Fruit fly (Drosophila melanogaster): ENCODE results near the gene Plp.

The Plp gene

DNA sequence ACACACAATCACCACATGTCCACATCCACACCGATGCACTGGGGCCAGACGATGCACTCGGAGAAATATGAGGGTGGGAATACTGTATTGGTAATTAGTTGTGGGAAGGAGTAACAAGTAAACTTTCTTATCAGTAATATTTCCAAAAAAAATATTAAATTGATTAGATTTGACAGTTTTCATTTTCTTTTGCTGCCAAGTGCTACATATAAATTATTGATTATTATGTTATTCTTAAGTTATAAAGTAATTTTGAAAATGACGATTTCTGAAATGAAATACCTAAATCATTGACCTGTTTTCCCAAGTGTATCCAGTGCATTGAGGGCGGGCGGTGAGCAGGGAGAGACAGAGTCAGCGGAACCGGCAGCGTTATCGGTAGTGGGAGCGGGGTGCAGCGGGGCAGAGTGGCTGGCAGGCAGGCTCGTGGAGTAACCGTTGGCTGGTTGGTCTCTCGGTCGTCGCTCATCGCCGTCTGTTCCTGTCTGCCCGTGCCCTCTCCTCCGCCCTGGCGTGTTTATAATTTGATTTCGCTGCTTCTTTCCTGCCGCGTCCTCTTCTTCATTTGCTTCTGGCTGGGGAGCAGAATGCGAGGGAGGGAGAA lies 13.4 kb upstream of the Plp start:
- TF ChIP-seq CG15710 (tag; optimal IDR thresholded peaks at IDR 0.05) (peak; percentile 98), CG34367 (tag; optimal IDR thresholded peaks at IDR 0.05) (peak; percentile 92), fd96Ca (GFP tag; IDR thresholded peaks at IDR 0.05) (peak; percentile 74; the same call in 2 of the 3 replicates), CG32121 (GFP tag; IDR thresholded peaks at IDR 0.05) (peak; percentile 89), Pif1A (GFP tag; optimal IDR thresholded peaks at IDR 0.05) (peak; percentile 90), CG14655 (GFP tag; optimal IDR thresholded peaks at IDR 0.05) (peak; percentile 97), CG10348 (GFP tag; IDR thresholded peaks at IDR 0.05) (peak; percentile 74), Pif1B (GFP tag; optimal IDR thresholded peaks at IDR 0.05) (peak; percentile 93), CG8159 (tag; optimal IDR thresholded peaks at IDR 0.05) (peak; percentile 97), CG13204 (GFP tag; optimal IDR thresholded peaks at IDR 0.05) (peak; percentile 99), EcR (GFP tag; optimal IDR thresholded peaks at IDR 0.05) (peak; percentile 62), rn (GFP tag; IDR thresholded peaks at IDR 0.05) (peak; percentile 73), CG8301 (tag; optimal IDR thresholded peaks at IDR 0.05) (peak; percentile 95), CG9948 (tag; optimal IDR thresholded peaks at IDR 0.05) (peak; percentile 95), CG12605 (GFP tag; IDR thresholded peaks at IDR 0.05) (peak; percentile 43), gl (tag; optimal IDR thresholded peaks at IDR 0.05) (peak; percentile 68), CG4496 (GFP tag; IDR thresholded peaks at IDR 0.05) (peak; percentile 84), Snoo (tag; optimal IDR thresholded peaks at IDR 0.05) (peak; percentile 94), D1 (tag; optimal IDR thresholded peaks at IDR 0.05) (peak; percentile 96), Ets98B (GFP tag; IDR thresholded peaks at IDR 0.05) (peak; percentile 76), CG17806 (tag; optimal IDR thresholded peaks at IDR 0.05) (peak; percentile 93)

DNA sequence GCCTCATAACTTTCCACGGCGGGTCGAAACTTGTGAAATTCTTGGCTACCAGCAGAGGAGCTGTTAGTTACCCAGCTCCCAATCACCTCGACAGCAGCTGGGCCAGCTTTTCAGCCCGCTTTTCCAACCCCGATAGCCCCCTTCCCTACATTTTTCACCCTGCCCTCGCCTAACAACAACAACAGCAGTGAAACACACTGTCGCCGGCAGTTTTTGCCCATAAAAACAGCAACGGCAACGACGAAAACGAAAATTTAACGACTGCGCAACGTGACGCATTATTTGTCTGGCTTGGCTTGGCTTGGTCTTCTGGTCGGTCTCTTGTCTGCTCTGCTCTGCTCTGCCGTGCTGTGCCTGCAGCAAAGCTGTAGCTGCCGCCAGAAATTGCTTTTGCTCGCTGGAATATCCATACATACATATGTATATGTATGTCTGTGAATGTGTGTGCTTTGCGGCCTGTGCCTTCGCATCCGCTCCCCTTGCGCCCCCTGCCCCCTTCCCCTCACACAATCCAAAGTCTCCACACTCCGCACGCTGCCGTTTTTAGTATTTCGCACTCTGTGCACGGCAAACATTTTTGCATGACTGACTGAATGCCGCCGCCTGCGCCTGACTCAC lies 12.7 kb upstream of the Plp start:
- TF ChIP-seq CG8159 (tag; optimal IDR thresholded peaks at IDR 0.05) (no peak), CG13204 (GFP tag; optimal IDR thresholded peaks at IDR 0.05) (peak; percentile 96), CG34367 (tag; optimal IDR thresholded peaks at IDR 0.05) (no peak), rn (GFP tag; IDR thresholded peaks at IDR 0.05) (no peak), Pif1B (GFP tag; optimal IDR thresholded peaks at IDR 0.05) (no peak), fd96Ca (GFP tag; IDR thresholded peaks at IDR 0.05) (no peak; the same call in 2 of the 3 replicates), CG32121 (GFP tag; IDR thresholded peaks at IDR 0.05) (no peak), CG10348 (GFP tag; IDR thresholded peaks at IDR 0.05) (no peak), Snoo (tag; optimal IDR thresholded peaks at IDR 0.05) (no peak), gl (tag; optimal IDR thresholded peaks at IDR 0.05) (no peak), CG17806 (tag; optimal IDR thresholded peaks at IDR 0.05) (no peak), CG4496 (GFP tag; IDR thresholded peaks at IDR 0.05) (peak; percentile 4; the same call in 2 of the 3 replicates), Ets98B (GFP tag; IDR thresholded peaks at IDR 0.05) (no peak; the same call in 1 of the 2 replicates), EcR (GFP tag; optimal IDR thresholded peaks at IDR 0.05) (no peak)

DNA sequence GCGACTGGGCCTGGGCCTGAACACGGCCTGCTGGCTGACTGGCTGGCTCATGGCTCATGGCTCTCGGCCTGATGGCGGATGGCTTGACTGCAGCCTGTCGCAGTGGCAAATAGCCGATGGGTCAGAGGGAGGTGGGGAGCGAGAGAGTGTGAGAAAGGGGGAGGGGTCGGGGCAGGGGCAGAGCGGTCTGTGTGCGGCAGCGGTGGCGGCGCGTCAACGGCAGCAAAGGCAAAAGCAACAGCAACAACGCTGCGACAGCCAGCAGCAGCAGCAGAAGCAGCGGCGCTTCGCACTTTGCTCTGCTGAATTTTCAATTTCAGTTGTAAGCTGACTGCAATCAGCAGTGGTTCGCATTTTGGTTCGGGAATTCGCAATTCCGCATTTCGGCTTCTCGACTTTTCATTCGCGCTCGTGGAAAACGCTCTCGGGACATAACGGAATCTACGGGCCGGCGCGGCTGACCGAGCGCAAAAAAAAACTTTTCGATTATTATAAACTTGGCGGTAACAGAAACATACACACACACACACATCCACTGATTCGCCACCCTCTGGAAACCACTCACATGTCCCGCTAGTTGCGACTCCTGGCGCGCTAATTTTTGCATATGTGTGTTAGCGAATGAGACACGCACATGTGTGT lies 11.2 kb upstream of the Plp start, which contains the start of gene CG45071:
CG45071 (plus strand) TSS at position 317 of the 642 bp plus-strand sequence.
- peak; percentile 100 for TF ChIP-seq CG13204 (GFP tag; optimal IDR thresholded peaks at IDR 0.05)
- no peak for TF ChIP-seq Pif1A (GFP tag; optimal IDR thresholded peaks at IDR 0.05)
- TF ChIP-seq EcR (GFP tag; optimal IDR thresholded peaks at IDR 0.05) = peak; percentile 37
- TF ChIP-seq Ets98B (GFP tag; IDR thresholded peaks at IDR 0.05) = peak; percentile 11; the same call in 1 of the 2 replicates
- no peak for TF ChIP-seq Snoo (tag; optimal IDR thresholded peaks at IDR 0.05)
- TF ChIP-seq CG12605 (GFP tag; IDR thresholded peaks at IDR 0.05) = peak; percentile 34; the same call in 1 of the 2 replicates

DNA sequence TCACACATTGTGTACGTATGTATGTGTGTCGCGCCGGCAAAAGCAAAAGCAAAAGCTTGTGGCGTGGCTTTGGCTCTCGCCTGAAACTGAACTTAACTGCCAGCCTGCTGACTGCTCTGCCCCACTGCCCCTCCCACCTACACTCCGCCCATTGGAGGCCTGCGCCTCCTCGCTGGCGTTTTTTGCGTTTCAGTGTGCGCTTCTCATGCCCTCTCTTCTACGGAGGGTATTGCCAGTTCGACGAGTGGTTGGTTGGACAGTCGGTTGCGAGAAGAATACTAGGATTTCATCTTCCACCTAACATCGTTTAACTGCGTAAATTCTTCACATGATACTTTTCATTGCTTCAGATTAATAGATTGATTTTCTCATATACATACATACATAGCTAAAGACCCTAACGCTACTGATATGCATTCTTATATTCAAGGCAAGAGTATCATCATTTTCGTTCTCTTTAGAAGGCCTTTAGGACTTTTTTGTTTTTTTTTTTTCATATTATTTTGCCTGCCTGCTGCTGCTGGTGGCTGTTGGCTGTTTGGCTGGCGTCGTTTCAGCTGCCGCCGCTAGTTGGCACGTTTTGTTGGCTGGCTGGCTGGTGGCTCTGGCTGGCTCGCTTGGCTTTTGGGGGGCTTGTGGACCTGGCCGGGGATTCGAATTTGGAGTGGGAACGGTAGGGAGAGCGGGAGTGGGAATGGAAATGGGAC lies 10.5 kb upstream of the Plp start:
- peak; percentile 90 for TF ChIP-seq Snoo (tag; optimal IDR thresholded peaks at IDR 0.05)
- peak; percentile 6 for TF ChIP-seq CG13204 (GFP tag; optimal IDR thresholded peaks at IDR 0.05)
- peak; percentile 89 for TF ChIP-seq CG34367 (tag; optimal IDR thresholded peaks at IDR 0.05)
- TF ChIP-seq CG8159 (tag; optimal IDR thresholded peaks at IDR 0.05) = peak; percentile 90
- TF ChIP-seq fd96Ca (GFP tag; IDR thresholded peaks at IDR 0.05) = peak; percentile 92
- peak; percentile 95 for TF ChIP-seq Pif1A (GFP tag; optimal IDR thresholded peaks at IDR 0.05)
- peak; percentile 73 for TF ChIP-seq gl (tag; optimal IDR thresholded peaks at IDR 0.05)
- peak; percentile 84 for TF ChIP-seq CG9948 (tag; optimal IDR thresholded peaks at IDR 0.05)
- peak; percentile 88 for TF ChIP-seq CG14655 (GFP tag; optimal IDR thresholded peaks at IDR 0.05)
- peak; percentile 76 for TF ChIP-seq CG12605 (GFP tag; IDR thresholded peaks at IDR 0.05)
- peak; percentile 53 for TF ChIP-seq D1 (tag; optimal IDR thresholded peaks at IDR 0.05)
- no peak for TF ChIP-seq EcR (GFP tag; optimal IDR thresholded peaks at IDR 0.05)
- TF ChIP-seq Pif1B (GFP tag; optimal IDR thresholded peaks at IDR 0.05) = peak; percentile 88
- TF ChIP-seq CG15710 (tag; optimal IDR thresholded peaks at IDR 0.05) = peak; percentile 94
- peak; percentile 87 for TF ChIP-seq CG32121 (GFP tag; IDR thresholded peaks at IDR 0.05)
- peak; percentile 90 for TF ChIP-seq CG8301 (tag; optimal IDR thresholded peaks at IDR 0.05)
- peak; percentile 87 for TF ChIP-seq CG17806 (tag; optimal IDR thresholded peaks at IDR 0.05)
- peak; percentile 87 for TF ChIP-seq CG4496 (GFP tag; IDR thresholded peaks at IDR 0.05)
- peak; percentile 84 for TF ChIP-seq rn (GFP tag; IDR thresholded peaks at IDR 0.05)
- no peak; the same call in 1 of the 2 replicates for TF ChIP-seq CG10348 (GFP tag; IDR thresholded peaks at IDR 0.05)
- peak; percentile 82 for TF ChIP-seq Ets98B (GFP tag; IDR thresholded peaks at IDR 0.05)
